Worm (Caenorhabditis elegans) whole organism, young adult: Measurements from ENCODE around the gene C05D2.8.

Experiments used
- B0336.3 ChIP-seq: fragments of 200-800 bp; sonication (Bioruptor generic); IDR thresholded peaks from 2 replicates; pipeline ENCODE4 v1.3.6; 2022; ENCODE audit warnings: missing genetic modification characterization, missing compliant biosample characterization
- C17E4.6 ChIP-seq: fragments of 200-800 bp; sonication (Bioruptor generic); IDR thresholded peaks from 2 replicates; pipeline ENCODE4 v1.3.6; 2022; ENCODE audit warnings: missing genetic modification reagents, missing genetic modification characterization, missing compliant biosample characterization
- D2030.7 ChIP-seq: fragments of 200-800 bp; sonication (Bioruptor generic); IDR thresholded peaks from 2 replicates; pipeline ENCODE4 v1.3.6; 2022; ENCODE audit warnings: missing genetic modification reagents, missing genetic modification characterization, missing compliant biosample characterization
- F23B12.7 ChIP-seq: sonication (generic microtip); optimal IDR thresholded peaks from 2 replicates; lab custom pipeline; 2017; ENCODE audit warnings: missing genetic modification characterization, mild to moderate bottlenecking, missing compliant biosample characterization, antibody characterized with exemption, moderate library complexity; ENCODE audit not compliant: insufficient read depth
- F33H1.4 ChIP-seq: fragments of 200-800 bp; sonication (Bioruptor generic); IDR thresholded peaks from 2 replicates; pipeline ENCODE4 v1.3.6; 2022; ENCODE audit warnings: missing genetic modification reagents, missing genetic modification characterization, missing compliant biosample characterization
- F37B4.10 ChIP-seq: fragments of 200-800 bp; sonication (Bioruptor generic); IDR thresholded peaks from 2 replicates; pipeline ENCODE4 v1.3.6; 2022; ENCODE audit warnings: missing genetic modification characterization, missing compliant biosample characterization
- F57A8.1 ChIP-seq: fragments of 200-800 bp; sonication (Bioruptor generic); optimal IDR thresholded peaks from 2 replicates; lab custom pipeline; 2018; ENCODE audit warnings: mild to moderate bottlenecking, missing genetic modification characterization, moderate library complexity, missing compliant biosample characterization
- F57C9.4 ChIP-seq: sonication (generic microtip); optimal IDR thresholded peaks from 2 replicates; lab custom pipeline; 2017; ENCODE audit warnings: mild to moderate bottlenecking, missing genetic modification characterization, missing compliant biosample characterization
- T07F8.4 ChIP-seq: sonication (generic microtip); optimal IDR thresholded peaks from 2 replicates; lab custom pipeline; 2016; ENCODE audit warnings: mild to moderate bottlenecking, missing genetic modification characterization, moderate library complexity, missing compliant biosample characterization
- ZK185.1 ChIP-seq: sonication (generic microtip); optimal IDR thresholded peaks from 2 replicates; lab custom pipeline; 2016; ENCODE audit warnings: mild to moderate bottlenecking, missing genetic modification characterization, missing compliant biosample characterization; ENCODE audit not compliant: poor library complexity, severe bottlenecking
- ama-1 ChIP-seq, 3 experiments: fragments of 150-350 bp in 1 of 3; sonication (generic microtip) in 2 of 3; optimal IDR thresholded peaks; 2 replicates each; lab custom pipeline; 2014 to 2018; ENCODE audit warnings: missing biosample characterization in 2 of 3, missing genetic modification characterization in 2 of 3, missing genetic modification reagents in 2 of 3
- attf-3 ChIP-seq: fragments of 200-800 bp; sonication (Bioruptor generic); conservative IDR thresholded peaks from 2 replicates; pipeline ENCODE4 v1.3.6; 2022; ENCODE audit warnings: missing genetic modification reagents, missing genetic modification characterization, missing compliant biosample characterization
- attf-6 ChIP-seq: fragments of 200-800 bp; sonication (Bioruptor generic); IDR thresholded peaks from 2 replicates; pipeline ENCODE4 v1.3.6; 2022; ENCODE audit warnings: missing genetic modification reagents, missing genetic modification characterization, missing compliant biosample characterization
- ccch-3 ChIP-seq: fragments of 200-800 bp; sonication (Bioruptor generic); optimal IDR thresholded peaks from 2 replicates; lab custom pipeline; 2018; ENCODE audit warnings: mild to moderate bottlenecking, missing genetic modification characterization, missing compliant biosample characterization
- cebp-1 ChIP-seq, 2 experiments: fragments of 200-800 bp in 1 of 2; sonication (Bioruptor generic) in 1 of 2; sonication (generic microtip) in 1 of 2; IDR thresholded peaks in 1 of 2; optimal IDR thresholded peaks in 1 of 2; 2 replicates each; pipeline versions ENCODE4 v1.3.6 to Lab custom; 2017 to 2022; ENCODE audit warnings: missing compliant biosample characterization in 2 of 2, missing genetic modification characterization in 2 of 2, mild to moderate bottlenecking in 1 of 2, missing genetic modification reagents in 1 of 2, moderate library complexity in 1 of 2
- cebp-2 ChIP-seq: fragments of 200-800 bp; sonication (Bioruptor generic); IDR thresholded peaks from 2 replicates; pipeline ENCODE4 v1.3.6; 2022; ENCODE audit warnings: missing genetic modification characterization, missing compliant biosample characterization
- die-1 ChIP-seq: sonication (generic microtip); optimal IDR thresholded peaks from 2 replicates; lab custom pipeline; 2016; ENCODE audit warnings: missing genotype, mild to moderate bottlenecking, missing genetic modification characterization, missing compliant biosample characterization
- dox-1 ChIP-seq: fragments of 200-800 bp; sonication (Bioruptor generic); IDR thresholded peaks from 2 replicates; pipeline ENCODE4 v1.3.6; 2022; ENCODE audit warnings: missing genetic modification reagents, missing genetic modification characterization, missing compliant biosample characterization
- ekl-4 ChIP-seq: fragments of 200-800 bp; sonication (Bioruptor generic); IDR thresholded peaks from 2 replicates; pipeline ENCODE4 v1.3.6; 2022; ENCODE audit warnings: missing genetic modification reagents, missing genetic modification characterization, missing compliant biosample characterization
- gei-17 ChIP-seq: fragments of 200-800 bp; sonication (Bioruptor generic); optimal IDR thresholded peaks from 2 replicates; lab custom pipeline; 2018; ENCODE audit warnings: mild to moderate bottlenecking, missing genetic modification characterization, missing compliant biosample characterization
- hmg-1.2 ChIP-seq: fragments of 200-800 bp; sonication (Bioruptor generic); IDR thresholded peaks from 2 replicates; pipeline ENCODE4 v1.3.6; 2022; ENCODE audit warnings: missing genetic modification reagents, missing genetic modification characterization, missing compliant biosample characterization
- hrde-1 ChIP-seq: sonication (generic microtip); optimal IDR thresholded peaks from 2 replicates; lab custom pipeline; 2016; ENCODE audit warnings: missing genetic modification characterization, mild to moderate bottlenecking, missing compliant biosample characterization, moderate library complexity, missing genotype, missing genetic modification reagents, borderline replicate concordance
- hsf-1 ChIP-seq: fragments of 200-800 bp; sonication (Bioruptor generic); IDR thresholded peaks from 2 replicates; pipeline ENCODE4 v1.3.6; 2022; ENCODE audit warnings: missing genetic modification reagents, missing genetic modification characterization, missing compliant biosample characterization
- let-607 ChIP-seq, 2 experiments: fragments of 200-800 bp in 1 of 2; sonication (Bioruptor generic) in 1 of 2; sonication (generic microtip) in 1 of 2; optimal IDR thresholded peaks; 2 replicates each; lab custom pipeline; 2016 to 2018; ENCODE audit warnings: mild to moderate bottlenecking in 2 of 2, missing compliant biosample characterization in 2 of 2, missing genetic modification characterization in 2 of 2, moderate library complexity in 2 of 2, missing genotype in 1 of 2
- lin-35 ChIP-seq, 3 experiments: fragments of 150-350 bp in 2 of 3; sonication (generic microtip) in 1 of 3; optimal IDR thresholded peaks; 2 replicates each; lab custom pipeline; 2014 to 2018; ENCODE audit warnings: missing biosample characterization in 3 of 3, missing genetic modification characterization in 3 of 3, missing genetic modification reagents in 3 of 3
- lin-54 ChIP-seq: fragments of 200-800 bp; sonication (Bioruptor generic); optimal IDR thresholded peaks from 2 replicates; lab custom pipeline; 2018; ENCODE audit warnings: mild to moderate bottlenecking, missing genetic modification characterization, missing compliant biosample characterization
- madf-10 ChIP-seq: sonication (generic microtip); optimal IDR thresholded peaks from 2 replicates; lab custom pipeline; 2016; ENCODE audit warnings: mild to moderate bottlenecking, missing genetic modification characterization, missing compliant biosample characterization
- madf-3 ChIP-seq: fragments of 200-800 bp; sonication (Bioruptor generic); IDR thresholded peaks from 2 replicates; pipeline ENCODE4 v1.3.6; 2022; ENCODE audit warnings: missing genetic modification reagents, missing genetic modification characterization, missing compliant biosample characterization
- madf-6 ChIP-seq: fragments of 200-800 bp; sonication (Bioruptor generic); IDR thresholded peaks from 2 replicates; pipeline ENCODE4 v1.3.6; 2022; ENCODE audit warnings: missing genetic modification reagents, missing genetic modification characterization, missing compliant biosample characterization
- mel-28 ChIP-seq: sonication (generic microtip); optimal IDR thresholded peaks from 2 replicates; lab custom pipeline; 2016; ENCODE audit warnings: borderline replicate concordance, mild to moderate bottlenecking, missing genetic modification characterization, missing compliant biosample characterization
- mxl-1 ChIP-seq: sonication (generic microtip); optimal IDR thresholded peaks from 2 replicates; lab custom pipeline; 2016; ENCODE audit warnings: missing genetic modification characterization, missing compliant biosample characterization
- nfyb-1 ChIP-seq: fragments of 200-800 bp; sonication (Bioruptor generic); IDR thresholded peaks from 2 replicates; pipeline ENCODE4 v1.3.6; 2022; ENCODE audit warnings: missing genetic modification reagents, missing genetic modification characterization, missing compliant biosample characterization
- nhr-179 ChIP-seq: sonication (generic microtip); optimal IDR thresholded peaks from 2 replicates; lab custom pipeline; 2016; ENCODE audit warnings: mild to moderate bottlenecking, missing genetic modification characterization, missing compliant biosample characterization
- nhr-27 ChIP-seq: fragments of 200-800 bp; sonication (Bioruptor generic); optimal IDR thresholded peaks from 2 replicates; lab custom pipeline; 2018; ENCODE audit warnings: mild to moderate bottlenecking, missing genetic modification characterization, moderate library complexity, missing compliant biosample characterization
- nhr-80 ChIP-seq: sonication (generic microtip); optimal IDR thresholded peaks from 2 replicates; lab custom pipeline; 2016; ENCODE audit warnings: missing genetic modification characterization, missing compliant biosample characterization
- pbrm-1 ChIP-seq: fragments of 200-800 bp; sonication (Bioruptor generic); IDR thresholded peaks from 2 replicates; pipeline ENCODE4 v1.3.6; 2022; ENCODE audit warnings: missing genetic modification reagents, missing genetic modification characterization, missing compliant biosample characterization
- rcor-1 ChIP-seq: fragments of 200-800 bp; sonication (Bioruptor generic); IDR thresholded peaks from 2 replicates; pipeline ENCODE4 v1.3.6; 2022; ENCODE audit warnings: missing genetic modification reagents, missing genetic modification characterization, missing compliant biosample characterization
- rec-8 ChIP-seq, 2 experiments: sonication (generic microtip); optimal IDR thresholded peaks; 2 replicates each; lab custom pipeline; 2016; ENCODE audit warnings: mild to moderate bottlenecking in 2 of 2, missing genetic modification characterization in 2 of 2, missing genetic modification reagents in 2 of 2, missing genotype in 2 of 2, missing biosample characterization in 1 of 2, missing compliant biosample characterization in 1 of 2, moderate library complexity in 1 of 2
- repo-1 ChIP-seq: sonication (generic microtip); optimal IDR thresholded peaks from 2 replicates; lab custom pipeline; 2017; ENCODE audit warnings: mild to moderate bottlenecking, missing genetic modification characterization, missing compliant biosample characterization
- snpc-1.3 ChIP-seq: sonication (generic microtip); optimal IDR thresholded peaks from 2 replicates; lab custom pipeline; 2017; ENCODE audit warnings: missing genetic modification characterization, mild to moderate bottlenecking, missing compliant biosample characterization, antibody characterized with exemption, moderate library complexity, missing genotype, missing genetic modification reagents; ENCODE audit not compliant: insufficient read depth
- snpc-3.4 ChIP-seq: sonication (generic microtip); optimal IDR thresholded peaks from 2 replicates; lab custom pipeline; 2017; ENCODE audit warnings: missing genetic modification characterization, mild to moderate bottlenecking, missing compliant biosample characterization, antibody characterized with exemption, moderate library complexity, missing genotype, missing genetic modification reagents
- tbp1 ChIP-seq: fragments of 200-800 bp; sonication (Bioruptor generic); optimal IDR thresholded peaks from 2 replicates; lab custom pipeline; 2018; ENCODE audit warnings: mild to moderate bottlenecking, missing genetic modification characterization, missing compliant biosample characterization
- xnd-1 ChIP-seq: sonication (generic microtip); optimal IDR thresholded peaks from 2 replicates; lab custom pipeline; 2016; ENCODE audit warnings: missing genotype, missing genetic modification reagents, missing genetic modification characterization, missing compliant biosample characterization

The C05D2.8 gene

ce11 chrIII:5591668-5592149 lies 18.4 kb downstream of the C05D2.8 start, which contains the start of the genes ddx-15 and ucr-1 (continued):
- TF ChIP-seq F57C9.4 (tag; lab: Kevin White, UChicago) (no peak), nhr-27 (no peak), madf-3 (GFP tag; lab: Robert Waterston, UW) (no peak), hmg-1.2 (peak; percentile 86), F23B12.7 (tag; lab: Kevin White, UChicago) (peak; percentile 47), D2030.7 (peak; percentile 62), C17E4.6 (GFP tag; lab: Robert Waterston, UW) (no peak), snpc-1.3 (tag; lab: Kevin White, UChicago) (no peak), xnd-1 (tag; lab: Kevin White, UChicago) (no peak), lin-35 (GFP tag; optimal IDR thresholded peaks at IDR 0.05; lab: Kevin White, UChicago) (peak in 1 of 3 experiments; percentile 36), rec-8 (tag; optimal IDR thresholded peaks at IDR 0.05; lab: Kevin White, UChicago) (no peak), lin-54 (peak; percentile 64), attf-3 (GFP tag; lab: Robert Waterston, UW) (peak; percentile 51; the same call in 1 of the 2 replicates), attf-6 (GFP tag; lab: Robert Waterston, UW) (no peak), B0336.3 (no peak)

ce11 chrIII:5588746-5589145 lies 21.4 kb downstream of the C05D2.8 start:
- TF ChIP-seq hmg-1.2 = no peak
- TF ChIP-seq rcor-1 (GFP tag; lab: Robert Waterston, UW) = no peak
- TF ChIP-seq F57A8.1 (GFP tag; lab: Kevin White, UChicago) = no peak
- peak; percentile 48; the same call in 1 of the 2 replicates for TF ChIP-seq nfyb-1 (GFP tag; lab: Robert Waterston, UW)
- TF ChIP-seq nhr-27 = no peak
- TF ChIP-seq nhr-179 (tag; lab: Kevin White, UChicago) = no peak
- no peak for TF ChIP-seq madf-10
- TF ChIP-seq let-607 (tag; optimal IDR thresholded peaks at IDR 0.05; lab: Kevin White, UChicago) = no peak
- TF ChIP-seq hrde-1 (tag; lab: Kevin White, UChicago) = peak; percentile 59
- peak; percentile 52 for TF ChIP-seq madf-6 (GFP tag; lab: Robert Waterston, UW)
- TF ChIP-seq F37B4.10 (GFP tag; lab: Robert Waterston, UW) = no peak
- TF ChIP-seq attf-6 (GFP tag; lab: Robert Waterston, UW) = peak; percentile 61; the same call in 1 of the 2 replicates
- TF ChIP-seq mel-28 (tag; lab: Kevin White, UChicago) = no peak
- no peak for TF ChIP-seq ccch-3 (GFP tag; lab: Kevin White, UChicago)
- peak; percentile 9 for TF ChIP-seq ZK185.1 (tag; lab: Kevin White, UChicago)
- TF ChIP-seq attf-3 (GFP tag; lab: Robert Waterston, UW) = no peak
- TF ChIP-seq tbp1 (GFP tag; lab: Kevin White, UChicago) = peak; percentile 9
- TF ChIP-seq cebp-2 (GFP tag; lab: Robert Waterston, UW) = no peak
- no peak for TF ChIP-seq dox-1 (GFP tag; lab: Robert Waterston, UW)
- TF ChIP-seq nhr-80 = no peak
- TF ChIP-seq madf-3 (GFP tag; lab: Robert Waterston, UW) = 0 out of 2 replicates have a peak, but pooled peaks have one; percentile 32
- peak; percentile 74 for TF ChIP-seq repo-1 (tag; lab: Kevin White, UChicago)
- TF ChIP-seq lin-35 (GFP tag; optimal IDR thresholded peaks at IDR 0.05; lab: Kevin White, UChicago) = peak in 1 of 3 experiments; percentile 26
- no peak for TF ChIP-seq cebp-1 (GFP tag; IDR thresholded peaks at IDR 0.05; lab: Robert Waterston, UW)
- peak; percentile 29 for TF ChIP-seq cebp-1 (tag; optimal IDR thresholded peaks at IDR 0.05; lab: Kevin White, UChicago)
- TF ChIP-seq ekl-4 (GFP tag; lab: Robert Waterston, UW) = no peak
- TF ChIP-seq gei-17 = no peak
- peak; percentile 63 for TF ChIP-seq snpc-3.4
- peak; percentile 8 for TF ChIP-seq die-1 (tag; lab: Kevin White, UChicago)
- peak; percentile 68 for TF ChIP-seq B0336.3
- peak; percentile 46; the same call in 1 of the 2 replicates for TF ChIP-seq hsf-1 (GFP tag; lab: Robert Waterston, UW)
- no peak for TF ChIP-seq T07F8.4 (tag; lab: Kevin White, UChicago)
- no peak for TF ChIP-seq pbrm-1 (GFP tag; lab: Robert Waterston, UW)
- TF ChIP-seq ama-1 (optimal IDR thresholded peaks at IDR 0.05; lab: Kevin White, UChicago) = no peak
- TF ChIP-seq ama-1 (GFP tag; optimal IDR thresholded peaks at IDR 0.05; lab: Kevin White, UChicago) = no peak
- TF ChIP-seq D2030.7 = peak; percentile 43; the same call in 1 of the 2 replicates
- peak; percentile 33; the same call in 1 of the 2 replicates for TF ChIP-seq F33H1.4
- TF ChIP-seq mxl-1 (tag; lab: Kevin White, UChicago) = no peak
